Worm (Caenorhabditis elegans): ENCODE data around the gene C50E3.12.

DNA sequence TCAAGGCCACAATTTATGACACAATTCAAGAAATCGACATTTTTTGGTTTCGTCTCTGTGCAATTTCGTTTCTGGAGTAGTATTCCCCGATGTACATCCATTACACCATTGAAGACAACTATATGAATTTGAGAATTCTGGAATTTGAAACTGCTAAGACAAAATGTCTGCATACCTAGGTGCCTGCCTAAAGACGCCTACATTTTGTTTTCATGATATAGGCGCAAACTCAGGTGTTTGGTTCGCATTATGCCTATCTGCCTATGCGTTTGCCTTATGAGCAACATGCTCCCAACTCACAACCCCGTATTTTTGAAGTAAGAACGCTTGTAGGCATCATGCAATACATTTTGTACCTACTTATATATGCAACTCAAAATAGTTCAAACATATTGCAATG, 50.9 kb downstream of the C50E3.12 start, which contains the start of gene F19F10.14:
- TF ChIP-seq nhr-76 (tag; optimal IDR thresholded peaks at IDR 0.05) (no peak), pqm-1 (tag; optimal IDR thresholded peaks at IDR 0.05) (no peak), ama-1 (optimal IDR thresholded peaks at IDR 0.05) (no peak), lin-15B (tag; optimal IDR thresholded peaks at IDR 0.05) (no peak), nhr-77 (tag; optimal IDR thresholded peaks at IDR 0.05) (no peak), unc-62 (GFP tag; optimal IDR thresholded peaks at IDR 0.05) (no peak), ceh-82 (tag; optimal IDR thresholded peaks at IDR 0.05) (no peak), snpc-4 (tag; optimal IDR thresholded peaks at IDR 0.05) (no peak), elt-3 (tag; optimal IDR thresholded peaks at IDR 0.05) (no peak), ztf-11 (tag; optimal IDR thresholded peaks at IDR 0.05) (no peak), ceh-9 (tag; optimal IDR thresholded peaks at IDR 0.05) (no peak)

Measured in whole organism, L3 larva.